Worm (Caenorhabditis elegans): ENCODE results near the gene rheb-1.

rheb-1 gene

DNA sequence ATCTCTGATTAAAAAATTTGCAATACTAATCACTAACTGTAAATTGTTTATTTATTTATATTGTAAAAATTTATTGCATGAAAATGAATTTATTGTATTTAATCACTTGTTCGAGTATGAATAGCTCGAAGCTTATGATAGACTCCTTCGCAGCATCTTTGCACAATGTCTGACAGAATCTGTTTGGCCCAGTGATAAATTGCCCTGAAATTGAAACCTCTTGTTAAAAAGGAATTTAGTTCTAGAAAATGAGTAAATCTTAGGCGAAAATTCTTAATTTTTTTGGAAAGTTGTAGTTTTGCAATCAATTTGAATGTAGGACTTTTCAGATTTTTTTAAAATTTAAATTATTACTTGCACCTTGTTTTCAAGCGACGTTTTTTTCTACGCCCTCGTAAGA is 20.8 kb downstream of the rheb-1 start (continued):
- TF ChIP-seq ceh-27 (GFP tag; optimal IDR thresholded peaks at IDR 0.05), result no peak
- no peak for TF ChIP-seq pha-4 (tag; optimal IDR thresholded peaks at IDR 0.05)
- no peak for TF ChIP-seq repo-1 (tag; optimal IDR thresholded peaks at IDR 0.05)
- TF ChIP-seq snpc-4 (GFP tag; optimal IDR thresholded peaks at IDR 0.05), result no peak
- TF ChIP-seq snpc-4 (tag; optimal IDR thresholded peaks at IDR 0.05), result peak in 1 of 4 experiments; percentile 13
- TF ChIP-seq chd-7 (tag; optimal IDR thresholded peaks at IDR 0.05), result no peak
- TF ChIP-seq snpc-3.4 (tag; optimal IDR thresholded peaks at IDR 0.05), result no peak
- TF ChIP-seq hrde-1 (tag; optimal IDR thresholded peaks at IDR 0.05; ENCODE audit: borderline replicate concordance), result peak; percentile 46
- no peak for TF ChIP-seq attf-6 (GFP tag; IDR thresholded peaks at IDR 0.05)
- no peak for TF ChIP-seq cebp-1 (GFP tag; IDR thresholded peaks at IDR 0.05)
- no peak for TF ChIP-seq cebp-1 (tag; optimal IDR thresholded peaks at IDR 0.05)
- TF ChIP-seq tlf-1 (GFP tag; optimal IDR thresholded peaks at IDR 0.05), result no peak
- TF ChIP-seq fkh-3 (tag; optimal IDR thresholded peaks at IDR 0.05), result no peak
- 0 out of 2 replicates have a peak, but pooled peaks have one; percentile 50 for TF ChIP-seq Y53G8AR.9 (GFP tag; conservative IDR thresholded peaks at IDR 0.05)
- TF ChIP-seq let-526 (GFP tag; IDR thresholded peaks at IDR 0.05), result no peak
- peak; percentile 14 for TF ChIP-seq atf-7 (tag; optimal IDR thresholded peaks at IDR 0.05)
- no peak for TF ChIP-seq tbx-9 (tag; optimal IDR thresholded peaks at IDR 0.05; ENCODE audit: borderline replicate concordance)
- TF ChIP-seq nfya-2 (GFP tag; IDR thresholded peaks at IDR 0.05), result no peak
- no peak for TF ChIP-seq somi-1 (GFP tag; optimal IDR thresholded peaks at IDR 0.05)
- TF ChIP-seq nhr-90 (tag; optimal IDR thresholded peaks at IDR 0.05), result no peak
- no peak for TF ChIP-seq F57A8.1 (GFP tag; optimal IDR thresholded peaks at IDR 0.05)
- no peak for TF ChIP-seq T26A5.8 (tag; optimal IDR thresholded peaks at IDR 0.05)
- TF ChIP-seq ZK185.1 (tag; optimal IDR thresholded peaks at IDR 0.05; ENCODE audit: poor library complexity, severe bottlenecking), result no peak
- TF ChIP-seq ztf-6 (GFP tag; IDR thresholded peaks at IDR 0.05), result no peak
- 0 out of 2 replicates have a peak, but pooled peaks have one; percentile 19 for TF ChIP-seq Y56A3A.18 (GFP tag; IDR thresholded peaks at IDR 0.05)
- no peak for TF ChIP-seq gei-17 (GFP tag; optimal IDR thresholded peaks at IDR 0.05)
- TF ChIP-seq nfya-1 (tag; optimal IDR thresholded peaks at IDR 0.05; ENCODE audit: borderline replicate concordance, insufficient read depth), result no peak
- no peak for TF ChIP-seq sdz-38 (tag; optimal IDR thresholded peaks at IDR 0.05)
- no peak for TF ChIP-seq hmg-1.2 (GFP tag; IDR thresholded peaks at IDR 0.05)
- TF ChIP-seq K11D2.4 (GFP tag; IDR thresholded peaks at IDR 0.05), result no peak
- no peak for TF ChIP-seq lsl-1 (GFP tag; optimal IDR thresholded peaks at IDR 0.05)
- TF ChIP-seq lag-1 (GFP tag; IDR thresholded peaks at IDR 0.05), result no peak
- no peak for TF ChIP-seq F22D6.2 (tag; optimal IDR thresholded peaks at IDR 0.05)
- TF ChIP-seq F57C9.4 (tag; optimal IDR thresholded peaks at IDR 0.05), result no peak
- TF ChIP-seq Y79H2A.3 (GFP tag; conservative IDR thresholded peaks at IDR 0.05), result no peak
- TF ChIP-seq egl-18 (GFP tag; IDR thresholded peaks at IDR 0.05), result no peak
- no peak for TF ChIP-seq F23B12.7 (tag; optimal IDR thresholded peaks at IDR 0.05; ENCODE audit: insufficient read depth)
- no peak for TF ChIP-seq ccch-3 (GFP tag; optimal IDR thresholded peaks at IDR 0.05)
- TF ChIP-seq hlh-26 (GFP tag; conservative IDR thresholded peaks at IDR 0.05), result no peak
- no peak for TF ChIP-seq T07F8.4 (tag; optimal IDR thresholded peaks at IDR 0.05)
- no peak for TF ChIP-seq C06A6.2 (GFP tag; conservative IDR thresholded peaks at IDR 0.05)
- no peak for TF ChIP-seq ceh-79 (tag; optimal IDR thresholded peaks at IDR 0.05)
- no peak for TF ChIP-seq ama-1 (optimal IDR thresholded peaks at IDR 0.05)
- TF ChIP-seq ama-1 (GFP tag; optimal IDR thresholded peaks at IDR 0.05), result no peak
- TF ChIP-seq zim-3 (tag; optimal IDR thresholded peaks at IDR 0.05), result no peak
- TF ChIP-seq B0336.3 (GFP tag; IDR thresholded peaks at IDR 0.05), result no peak
- no peak for TF ChIP-seq xnd-1 (tag; optimal IDR thresholded peaks at IDR 0.05)
- TF ChIP-seq mxl-1 (tag; optimal IDR thresholded peaks at IDR 0.05), result no peak
- no peak for TF ChIP-seq B0019.2 (GFP tag; conservative IDR thresholded peaks at IDR 0.05)
- no peak for TF ChIP-seq madf-8 (GFP tag; conservative IDR thresholded peaks at IDR 0.05)
